Fruit fly (Drosophila melanogaster) whole organism, embryonic: ENCODE results near the gene CG42795.

Source experiments
- Ada2b ChIP-seq: fragments of 200-800 bp; sonication (Bioruptor generic); IDR thresholded peaks from 2 replicates; pipeline ENCODE4 v1.3.6; 2022; ENCODE audit warnings: missing biosample characterization, missing genetic modification characterization
- B-H2 ChIP-seq: fragments of 200-800 bp; sonication (Bioruptor generic); optimal IDR thresholded peaks from 2 replicates; lab custom pipeline; 2018; ENCODE audit warnings: missing biosample characterization, mild to moderate bottlenecking, missing genetic modification characterization
- BtbVII ChIP-seq: fragments of 200-800 bp; sonication (Bioruptor generic); optimal IDR thresholded peaks from 3 replicates; lab custom pipeline; 2017; ENCODE audit warnings: missing biosample characterization, mild to moderate bottlenecking, missing genetic modification characterization
- C15 ChIP-seq: fragments of 200-800 bp; sonication (Bioruptor generic); IDR thresholded peaks from 3 replicates; pipeline ENCODE4 v1.3.6; 2022; ENCODE audit warnings: missing biosample characterization, missing genetic modification characterization
- CG1024 ChIP-seq: fragments of 200-800 bp; sonication (Bioruptor generic); IDR thresholded peaks from 2 replicates; pipeline ENCODE4 v1.3.6; 2022; ENCODE audit warnings: missing biosample characterization, missing genetic modification characterization
- CG11504 ChIP-seq: fragments of 200-800 bp; sonication (Bioruptor generic); optimal IDR thresholded peaks from 3 replicates; lab custom pipeline; 2019; ENCODE audit warnings: missing biosample characterization, mild to moderate bottlenecking, missing genetic modification characterization, moderate library complexity
- CG12391 ChIP-seq: fragments of 200-800 bp; sonication (Bioruptor generic); optimal IDR thresholded peaks from 3 replicates; lab custom pipeline; 2018; ENCODE audit warnings: missing biosample characterization, mild to moderate bottlenecking, missing genetic modification characterization, moderate library complexity
- CG17361 ChIP-seq: fragments of 200-800 bp; sonication (Bioruptor generic); IDR thresholded peaks from 3 replicates; pipeline ENCODE4 v1.3.6; 2022; ENCODE audit warnings: missing biosample characterization, missing genetic modification characterization
- CG17385 ChIP-seq: fragments of 200-800 bp; sonication (Bioruptor generic); optimal IDR thresholded peaks from 3 replicates; lab custom pipeline; 2018; ENCODE audit warnings: missing biosample characterization, mild to moderate bottlenecking, missing genetic modification characterization
- CG31441 ChIP-seq: fragments of 200-800 bp; sonication (Bioruptor generic); IDR thresholded peaks from 2 replicates; pipeline ENCODE4 v1.3.6; 2022; ENCODE audit warnings: missing biosample characterization, missing genetic modification characterization
- CG5953 ChIP-seq: fragments of 200-800 bp; sonication (Bioruptor generic); IDR thresholded peaks from 2 replicates; pipeline ENCODE4 v1.3.6; 2022; ENCODE audit warnings: missing biosample characterization, missing genetic modification characterization
- CG7372 ChIP-seq: fragments of 200-800 bp; sonication (Bioruptor generic); IDR thresholded peaks from 2 replicates; pipeline ENCODE4 v1.3.6; 2022; ENCODE audit warnings: missing biosample characterization, missing genetic modification characterization
- CG7745 ChIP-seq: fragments of 200-800 bp; sonication (Bioruptor generic); optimal IDR thresholded peaks from 2 replicates; lab custom pipeline; 2018; ENCODE audit warnings: missing biosample characterization, mild to moderate bottlenecking, missing genetic modification characterization, moderate library complexity
- CG7839 ChIP-seq: fragments of 200-800 bp; sonication (Bioruptor generic); optimal IDR thresholded peaks from 3 replicates; lab custom pipeline; 2018; ENCODE audit warnings: missing biosample characterization, mild to moderate bottlenecking, missing genetic modification characterization, moderate library complexity
- CG8924 ChIP-seq: fragments of 200-800 bp; optimal IDR thresholded peaks from 3 replicates; lab custom pipeline; 2019; ENCODE audit warnings: missing biosample characterization, mild to moderate bottlenecking, missing genetic modification characterization, moderate library complexity
- CG8944 ChIP-seq: fragments of 200-800 bp; sonication (Bioruptor generic); optimal IDR thresholded peaks from 3 replicates; lab custom pipeline; 2016; ENCODE audit warnings: missing biosample characterization, missing genetic modification characterization
- CG9437 ChIP-seq: fragments of 200-800 bp; sonication (Bioruptor generic); optimal IDR thresholded peaks from 2 replicates; lab custom pipeline; 2018; ENCODE audit warnings: missing biosample characterization, mild to moderate bottlenecking, missing genetic modification characterization
- CG9876 ChIP-seq: fragments of 200-800 bp; sonication (Bioruptor generic); optimal IDR thresholded peaks from 2 replicates; lab custom pipeline; 2016; ENCODE audit warnings: missing biosample characterization, missing genetic modification characterization
- CrebB ChIP-seq: fragments of 200-800 bp; sonication (Bioruptor generic); optimal IDR thresholded peaks from 3 replicates; lab custom pipeline; 2018; ENCODE audit warnings: missing biosample characterization, mild to moderate bottlenecking, missing genetic modification characterization
- D ChIP-seq, 2 experiments: fragments of 200-800 bp in 1 of 2; fragments of >200 bp in 1 of 2; sonication (Bioruptor generic) in 1 of 2; optimal IDR thresholded peaks; 2 replicates in 1 of 2; 3 replicates in 1 of 2; lab custom pipeline; 2017; ENCODE audit warnings: mild to moderate bottlenecking in 1 of 2, missing biosample characterization in 1 of 2, missing genetic modification characterization in 1 of 2, missing genetic modification reagents in 1 of 2
- Gug ChIP-seq: fragments of 200-800 bp; sonication (Bioruptor generic); IDR thresholded peaks from 4 replicates; pipeline ENCODE4 v1.3.6; 2022; ENCODE audit warnings: missing biosample characterization, missing genetic modification characterization
- HLH3B ChIP-seq: fragments of 200-800 bp; sonication (Bioruptor generic); IDR thresholded peaks from 2 replicates; pipeline ENCODE4 v1.3.6; 2022; ENCODE audit warnings: missing biosample characterization, missing genetic modification characterization
- Hr3 ChIP-seq: fragments of 200-800 bp; sonication (Bioruptor generic); optimal IDR thresholded peaks from 3 replicates; lab custom pipeline; 2016; ENCODE audit warnings: missing biosample characterization, missing genetic modification characterization
- Hr51 ChIP-seq, 2 experiments: fragments of 200-800 bp; sonication (Bioruptor generic); optimal IDR thresholded peaks; 2 replicates in 1 of 2; 3 replicates in 1 of 2; lab custom pipeline; 2016 to 2018; ENCODE audit warnings: missing biosample characterization in 2 of 2, missing genetic modification characterization in 2 of 2, mild to moderate bottlenecking in 1 of 2, moderate library complexity in 1 of 2
- Mrtf ChIP-seq: fragments of 200-800 bp; sonication (Bioruptor generic); IDR thresholded peaks from 3 replicates; pipeline ENCODE4 v1.3.6; 2022; ENCODE audit warnings: missing biosample characterization, missing genetic modification characterization
- NC2β ChIP-seq: fragments of 200-800 bp; sonication (Bioruptor generic); optimal IDR thresholded peaks from 2 replicates; lab custom pipeline; 2016; ENCODE audit warnings: missing biosample characterization, missing genetic modification characterization
- Oli ChIP-seq: fragments of 200-800 bp; sonication (Bioruptor generic); optimal IDR thresholded peaks from 2 replicates; lab custom pipeline; 2018; ENCODE audit warnings: missing biosample characterization, mild to moderate bottlenecking, missing genetic modification characterization, moderate library complexity
- Pdp1 ChIP-seq, 2 experiments: fragments of 200-800 bp; sonication (Bioruptor generic); optimal IDR thresholded peaks; 3 replicates each; lab custom pipeline; 2016; ENCODE audit warnings: missing biosample characterization in 2 of 2, missing genetic modification characterization in 2 of 2, mild to moderate bottlenecking in 1 of 2, moderate library complexity in 1 of 2
- Sox100B ChIP-seq: fragments of 200-800 bp; sonication (Bioruptor generic); optimal IDR thresholded peaks from 3 replicates; lab custom pipeline; 2018; ENCODE audit warnings: missing biosample characterization, mild to moderate bottlenecking, missing genetic modification characterization
- Sox102F ChIP-seq: fragments of 200-800 bp; sonication (Bioruptor generic); optimal IDR thresholded peaks from 2 replicates; lab custom pipeline; 2018; ENCODE audit warnings: missing biosample characterization, mild to moderate bottlenecking, missing genetic modification characterization, moderate library complexity
- Xrp1 ChIP-seq: fragments of 200-800 bp; sonication (Bioruptor generic); IDR thresholded peaks from 2 replicates; pipeline ENCODE4 v1.3.6; 2022; ENCODE audit warnings: missing biosample characterization, missing genetic modification characterization
- ase ChIP-seq: fragments of 200-800 bp; sonication (Bioruptor generic); IDR thresholded peaks from 3 replicates; pipeline ENCODE4 v1.3.6; 2022; ENCODE audit warnings: missing biosample characterization, missing genetic modification characterization
- bab2 ChIP-seq: fragments of 200-800 bp; sonication (Bioruptor generic); optimal IDR thresholded peaks from 2 replicates; lab custom pipeline; 2016; ENCODE audit warnings: missing biosample characterization, missing genetic modification characterization
- chif ChIP-seq, 2 experiments: fragments of 200-800 bp; sonication (Bioruptor generic); optimal IDR thresholded peaks; 3 replicates each; lab custom pipeline; 2016; ENCODE audit warnings: missing biosample characterization in 2 of 2, missing genetic modification characterization in 2 of 2
- chm ChIP-seq: fragments of 200-800 bp; sonication (Bioruptor generic); IDR thresholded peaks from 2 replicates; pipeline ENCODE4 v1.3.6; 2022; ENCODE audit warnings: missing biosample characterization, missing genetic modification characterization
- ci ChIP-seq: fragments of 200-800 bp; sonication (Bioruptor generic); IDR thresholded peaks from 3 replicates; pipeline ENCODE4 v1.3.6; 2022; ENCODE audit warnings: missing biosample characterization, missing genetic modification characterization
- dmrt99B ChIP-seq: fragments of 200-800 bp; sonication (Bioruptor generic); optimal IDR thresholded peaks from 2 replicates; lab custom pipeline; 2018; ENCODE audit warnings: missing biosample characterization, mild to moderate bottlenecking, missing genetic modification characterization, moderate library complexity
- eve ChIP-seq, 2 experiments: fragments of >200 bp; optimal IDR thresholded peaks; 2 replicates each; lab custom pipeline; 2017; ENCODE audit warnings: missing biosample characterization in 2 of 2, missing genetic modification characterization in 2 of 2
- gfzf ChIP-seq: fragments of 200-800 bp; sonication (Bioruptor generic); optimal IDR thresholded peaks from 2 replicates; lab custom pipeline; 2016; ENCODE audit warnings: missing biosample characterization, mild to moderate bottlenecking, missing genetic modification characterization, moderate library complexity
- grau ChIP-seq: fragments of 200-800 bp; optimal IDR thresholded peaks from 3 replicates; lab custom pipeline; 2019; ENCODE audit warnings: missing biosample characterization, mild to moderate bottlenecking, missing genetic modification characterization, moderate library complexity
- kah ChIP-seq: fragments of 200-800 bp; sonication (Bioruptor generic); optimal IDR thresholded peaks from 2 replicates; lab custom pipeline; 2018; ENCODE audit warnings: missing biosample characterization, mild to moderate bottlenecking, missing genetic modification characterization
- lmd ChIP-seq: fragments of 200-800 bp; sonication (Bioruptor generic); IDR thresholded peaks from 2 replicates; pipeline ENCODE4 v1.3.6; 2022; ENCODE audit warnings: missing biosample characterization, missing genetic modification characterization
- nom ChIP-seq: fragments of 200-800 bp; sonication (Bioruptor generic); optimal IDR thresholded peaks from 2 replicates; lab custom pipeline; 2017; ENCODE audit warnings: missing biosample characterization, missing genetic modification characterization, mild to moderate bottlenecking, moderate library complexity, missing genetic modification reagents
- salm ChIP-seq: fragments of 200-800 bp; sonication (Bioruptor generic); optimal IDR thresholded peaks from 2 replicates; lab custom pipeline; 2018; ENCODE audit warnings: missing biosample characterization, mild to moderate bottlenecking, missing genetic modification characterization
- sd ChIP-seq: fragments of 200-800 bp; sonication (Bioruptor generic); optimal IDR thresholded peaks from 3 replicates; lab custom pipeline; 2018; ENCODE audit warnings: missing biosample characterization, mild to moderate bottlenecking, missing genetic modification characterization, moderate library complexity
- seq ChIP-seq: fragments of 200-800 bp; sonication (Bioruptor generic); IDR thresholded peaks from 2 replicates; pipeline ENCODE4 v1.3.6; 2022; ENCODE audit warnings: missing biosample characterization, missing genetic modification characterization
- stc ChIP-seq: fragments of 200-800 bp; sonication (Bioruptor generic); IDR thresholded peaks from 2 replicates; pipeline ENCODE4 v1.3.6; 2022; ENCODE audit warnings: missing biosample characterization, missing genetic modification characterization
- unpg ChIP-seq: fragments of 200-800 bp; sonication (Bioruptor generic); optimal IDR thresholded peaks from 3 replicates; lab custom pipeline; 2018; ENCODE audit warnings: missing biosample characterization, mild to moderate bottlenecking, missing genetic modification characterization, moderate library complexity
- vvl ChIP-seq: fragments of 200-800 bp; sonication (Bioruptor generic); IDR thresholded peaks from 2 replicates; pipeline ENCODE4 v1.3.6; 2022; ENCODE audit warnings: missing biosample characterization, missing genetic modification characterization
- zfh2 ChIP-seq: fragments of 200-800 bp; sonication (Bioruptor generic); optimal IDR thresholded peaks from 2 replicates; lab custom pipeline; 2016; ENCODE audit warnings: missing biosample characterization, missing genetic modification characterization

CG42795 gene

dm6 chr3R:10272695-10273094 lies 47.2 kb downstream of the CG42795 start (continued):
- TF ChIP-seq CG11504 (peak; percentile 57), bab2 (peak; percentile 6), Gug (GFP tag; lab: Robert Waterston, UW) (no peak), CG5953 (GFP tag; lab: Robert Waterston, UW) (no peak), C15 (no peak), salm (tag; lab: Kevin White, UChicago) (peak; percentile 3), ase (0 out of 3 replicates have a peak, but pooled peaks have one; percentile 15), stc (GFP tag; lab: Robert Waterston, UW) (peak; percentile 20; the same call in 1 of the 2 replicates), Ada2b (GFP tag; lab: Robert Waterston, UW) (peak; percentile 51), CG7839 (tag; lab: Kevin White, UChicago) (peak; percentile 41), CrebB (tag; lab: Kevin White, UChicago) (no peak), CG8944 (GFP tag; lab: Kevin White, UChicago) (no peak), D (optimal IDR thresholded peaks at IDR 0.05; lab: Kevin White, UChicago) (no peak), D (GFP tag; optimal IDR thresholded peaks at IDR 0.05; lab: Kevin White, UChicago) (no peak), kah (no peak), sd (tag; lab: Kevin White, UChicago) (peak; percentile 8), Oli (tag; lab: Kevin White, UChicago) (peak; percentile 12), seq (GFP tag; lab: Robert Waterston, UW) (0 out of 2 replicates have a peak, but pooled peaks have one; percentile 44), zfh2 (GFP tag; lab: Kevin White, UChicago) (no peak), BtbVII (GFP tag; lab: Kevin White, UChicago) (no peak), Hr3 (GFP tag; lab: Kevin White, UChicago) (no peak), lmd (GFP tag; lab: Robert Waterston, UW) (0 out of 2 replicates have a peak, but pooled peaks have one; percentile 12), Pdp1 (GFP tag; optimal IDR thresholded peaks at IDR 0.05; lab: Kevin White, UChicago) (peak in 1 of 2 experiments; percentile 10), CG12391 (tag; lab: Kevin White, UChicago) (peak; percentile 18), chif (GFP tag; optimal IDR thresholded peaks at IDR 0.05; lab: Kevin White, UChicago) (peak in 1 of 2 experiments; percentile 6), CG7372 (GFP tag; lab: Robert Waterston, UW) (no peak), ci (no peak), Mrtf (no peak), Hr51 (GFP tag; optimal IDR thresholded peaks at IDR 0.05; lab: Kevin White, UChicago) (peak in 1 of 2 experiments; percentile 64), CG1024 (GFP tag; lab: Robert Waterston, UW) (0 out of 2 replicates have a peak, but pooled peaks have one; percentile 39), chm (GFP tag; lab: Robert Waterston, UW) (no peak), CG9437 (GFP tag; lab: Kevin White, UChicago) (no peak), eve (GFP tag; optimal IDR thresholded peaks at IDR 0.05; lab: Kevin White, UChicago) (no peak), CG17361 (GFP tag; lab: Robert Waterston, UW) (0 out of 3 replicates have a peak, but pooled peaks have one; percentile 33), CG8924 (tag; lab: Kevin White, UChicago) (no peak), CG31441 (GFP tag; lab: Robert Waterston, UW) (peak; percentile 19; the same call in 1 of the 2 replicates), CG7745 (tag; lab: Kevin White, UChicago) (no peak), CG9876 (GFP tag; lab: Kevin White, UChicago) (no peak), CG17385 (GFP tag; lab: Kevin White, UChicago) (peak; percentile 16), unpg (peak; percentile 32), grau (tag; lab: Kevin White, UChicago) (peak; percentile 25), vvl (GFP tag; lab: Robert Waterston, UW) (peak; percentile 45; the same call in 1 of the 2 replicates), Sox100B (GFP tag; lab: Kevin White, UChicago) (peak; percentile 14), nom (GFP tag; lab: Kevin White, UChicago) (no peak), Xrp1 (GFP tag; lab: Robert Waterston, UW) (peak; percentile 37; the same call in 1 of the 2 replicates), gfzf (no peak), dmrt99B (tag; lab: Kevin White, UChicago) (peak; percentile 52), HLH3B (no peak), NC2β (GFP tag; lab: Kevin White, UChicago) (no peak), B-H2 (GFP tag; lab: Kevin White, UChicago) (no peak), Sox102F (GFP tag; lab: Kevin White, UChicago) (peak; percentile 58)
- TF ChIP-seq, all 482 proteins: peak for 50
